Worm (Caenorhabditis elegans) whole organism, L4 larva: ENCODE data around the gene T22B7.3.
A peak's percentile ranks its signal among the peaks of the same experiment; 100 is the strongest.

Experiments used
- F10B5.3 ChIP-seq: sonication (generic microtip); optimal IDR thresholded peaks from 2 replicates; lab custom pipeline; 2016; ENCODE audit warnings: mild to moderate bottlenecking, missing genetic modification characterization, missing compliant biosample characterization
- R02D3.7 ChIP-seq: fragments of 150-350 bp; sonication (generic microtip); optimal IDR thresholded peaks from 3 replicates; lab custom pipeline; 2014; ENCODE audit warnings: missing biosample characterization, missing genetic modification characterization
- T20F7.1 ChIP-seq: fragments of 200-800 bp; sonication (Bioruptor generic); optimal IDR thresholded peaks from 2 replicates; lab custom pipeline; 2018; ENCODE audit warnings: mild to moderate bottlenecking, missing genetic modification characterization, missing compliant biosample characterization
- T26A8.4 ChIP-seq: fragments of 200-800 bp; sonication (Bioruptor generic); IDR thresholded peaks from 2 replicates; pipeline ENCODE4 v1.3.6; 2022; ENCODE audit warnings: missing genetic modification characterization, missing compliant biosample characterization
- Y5F2A.4 ChIP-seq: fragments of 200-800 bp; sonication (Bioruptor generic); optimal IDR thresholded peaks from 2 replicates; lab custom pipeline; 2018; ENCODE audit warnings: mild to moderate bottlenecking, missing genetic modification characterization, missing compliant biosample characterization
- ZK337.2 ChIP-seq: fragments of 200-800 bp; sonication (Bioruptor generic); IDR thresholded peaks from 2 replicates; pipeline ENCODE4 v1.3.6; 2022; ENCODE audit warnings: missing genetic modification reagents, missing genetic modification characterization, missing compliant biosample characterization
- ZK546.5 ChIP-seq, 2 experiments: sonication (generic microtip); optimal IDR thresholded peaks; 2 replicates each; lab custom pipeline; 2017; ENCODE audit warnings: missing biosample characterization in 2 of 2, missing genetic modification characterization in 2 of 2
- ces-1 ChIP-seq: fragments of 150-350 bp; sonication (generic microtip); optimal IDR thresholded peaks from 4 replicates; lab custom pipeline; 2014; ENCODE audit warnings: missing biosample characterization, missing genetic modification reagents, missing genetic modification characterization
- daf-16 ChIP-seq, 3 experiments: sonication (generic microtip); optimal IDR thresholded peaks; 2 replicates each; lab custom pipeline; 2016 to 2017; ENCODE audit warnings: missing genetic modification characterization in 3 of 3, missing genetic modification reagents in 3 of 3, mild to moderate bottlenecking in 2 of 3, missing compliant biosample characterization in 2 of 3, missing biosample characterization in 1 of 3, moderate library complexity in 1 of 3
- daf-19 ChIP-seq: fragments of 200-800 bp; sonication (Bioruptor generic); conservative IDR thresholded peaks from 2 replicates; pipeline ENCODE4 v1.3.6; 2022; ENCODE audit warnings: missing genetic modification characterization, missing compliant biosample characterization
- daf-8 ChIP-seq: fragments of 200-800 bp; sonication (Bioruptor generic); IDR thresholded peaks from 2 replicates; pipeline ENCODE4 v1.3.6; 2022; ENCODE audit warnings: missing genetic modification characterization, missing compliant biosample characterization
- dmd-6 ChIP-seq: fragments of 200-800 bp; sonication (Bioruptor generic); IDR thresholded peaks from 2 replicates; pipeline ENCODE4 v1.3.6; 2022; ENCODE audit warnings: missing genetic modification reagents, missing genetic modification characterization, missing compliant biosample characterization
- dmd-8 ChIP-seq: fragments of 200-800 bp; sonication (Bioruptor generic); IDR thresholded peaks from 2 replicates; pipeline ENCODE4 v1.3.6; 2022; ENCODE audit warnings: missing genetic modification characterization, missing compliant biosample characterization
- dmd-9 ChIP-seq: fragments of 200-800 bp; sonication (Bioruptor generic); IDR thresholded peaks from 2 replicates; pipeline ENCODE4 v1.3.6; 2022; ENCODE audit warnings: missing genetic modification reagents, missing genetic modification characterization, missing compliant biosample characterization
- fos-1 ChIP-seq: fragments of 150-350 bp; optimal IDR thresholded peaks from 2 replicates; lab custom pipeline; 2014; ENCODE audit warnings: missing biosample characterization, missing genetic modification characterization
- gei-8 ChIP-seq: fragments of 200-800 bp; sonication (Bioruptor generic); optimal IDR thresholded peaks from 2 replicates; lab custom pipeline; 2018; ENCODE audit warnings: mild to moderate bottlenecking, missing genetic modification characterization, missing compliant biosample characterization
- hif-1 ChIP-seq, 2 experiments: sonication (generic microtip); optimal IDR thresholded peaks; 2 replicates each; lab custom pipeline; 2016 to 2017; ENCODE audit warnings: missing compliant biosample characterization in 2 of 2, missing genetic modification characterization in 2 of 2, missing genetic modification reagents in 2 of 2, missing genotype in 2 of 2, mild to moderate bottlenecking in 1 of 2
- hlh-30 ChIP-seq: sonication (generic microtip); optimal IDR thresholded peaks from 2 replicates; lab custom pipeline; 2017; ENCODE audit warnings: antibody characterized with exemption, mild to moderate bottlenecking, missing genetic modification characterization, missing compliant biosample characterization; ENCODE audit not compliant: insufficient read depth
- hmg-1.1 ChIP-seq: fragments of 200-800 bp; sonication (Bioruptor generic); IDR thresholded peaks from 2 replicates; pipeline ENCODE4 v1.3.6; 2022; ENCODE audit warnings: missing genetic modification reagents, missing genetic modification characterization, missing compliant biosample characterization
- lim-7 ChIP-seq: fragments of 200-800 bp; sonication (Bioruptor generic); IDR thresholded peaks from 2 replicates; pipeline ENCODE4 v1.3.6; 2022; ENCODE audit warnings: missing genetic modification characterization, missing compliant biosample characterization
- lin-15B ChIP-seq: fragments of 150-350 bp; sonication (generic microtip); optimal IDR thresholded peaks from 3 replicates; lab custom pipeline; 2014; ENCODE audit warnings: missing biosample characterization, missing genetic modification characterization
- lin-39 ChIP-seq: fragments of 150-350 bp; optimal IDR thresholded peaks from 2 replicates; lab custom pipeline; 2014; ENCODE audit warnings: missing biosample characterization, missing genetic modification reagents, missing genetic modification characterization
- lsy-2 ChIP-seq, 2 experiments: fragments of 150-350 bp in 1 of 2; sonication (generic microtip) in 1 of 2; optimal IDR thresholded peaks; 2 replicates each; lab custom pipeline; 2014 to 2017; ENCODE audit warnings: missing biosample characterization in 2 of 2, missing genetic modification characterization in 2 of 2
- madf-5 ChIP-seq, 2 experiments: fragments of 200-800 bp; sonication (Bioruptor generic); IDR thresholded peaks; 2 replicates each; pipeline ENCODE4 v1.3.6; 2022; ENCODE audit warnings: missing compliant biosample characterization in 2 of 2, missing genetic modification characterization in 2 of 2
- mdl-1 ChIP-seq, 2 experiments: fragments of 150-350 bp in 1 of 2; sonication (generic microtip) in 1 of 2; optimal IDR thresholded peaks; 2 replicates each; lab custom pipeline; 2014 to 2017; ENCODE audit warnings: missing biosample characterization in 2 of 2, missing genetic modification characterization in 2 of 2
- mep-1 ChIP-seq: fragments of 150-350 bp; sonication (generic microtip); optimal IDR thresholded peaks from 3 replicates; lab custom pipeline; 2014; ENCODE audit warnings: missing biosample characterization, missing genetic modification characterization
- mes-2 ChIP-seq: sonication (generic microtip); optimal IDR thresholded peaks from 2 replicates; lab custom pipeline; 2016; ENCODE audit warnings: missing genotype, mild to moderate bottlenecking, missing genetic modification characterization, missing compliant biosample characterization; ENCODE audit not compliant: poor library complexity, severe bottlenecking
- mxl-2 ChIP-seq: fragments of 200-800 bp; sonication (Bioruptor generic); conservative IDR thresholded peaks from 2 replicates; pipeline ENCODE4 v1.3.6; 2022; ENCODE audit warnings: missing genetic modification reagents, missing genetic modification characterization, missing compliant biosample characterization
- mxl-3 ChIP-seq: fragments of 200-800 bp; sonication (Bioruptor generic); optimal IDR thresholded peaks from 2 replicates; lab custom pipeline; 2018; ENCODE audit warnings: mild to moderate bottlenecking, missing genetic modification characterization, missing compliant biosample characterization
- nhr-237 ChIP-seq: sonication (generic microtip); optimal IDR thresholded peaks from 2 replicates; lab custom pipeline; 2017; ENCODE audit warnings: missing biosample characterization, missing genetic modification characterization
- nhr-41 ChIP-seq: fragments of 200-800 bp; sonication (Bioruptor generic); IDR thresholded peaks from 2 replicates; pipeline ENCODE4 v1.3.6; 2022; ENCODE audit warnings: missing genetic modification reagents, missing genetic modification characterization, missing compliant biosample characterization
- nhr-42 ChIP-seq: fragments of 200-800 bp; sonication (Bioruptor generic); IDR thresholded peaks from 2 replicates; pipeline ENCODE4 v1.3.6; 2022; ENCODE audit warnings: missing genetic modification characterization, missing compliant biosample characterization
- nhr-48 ChIP-seq: sonication (generic microtip); optimal IDR thresholded peaks from 2 replicates; lab custom pipeline; 2016; ENCODE audit warnings: mild to moderate bottlenecking, missing genetic modification characterization, missing compliant biosample characterization
- nhr-6 ChIP-seq: fragments of 150-350 bp; optimal IDR thresholded peaks from 2 replicates; lab custom pipeline; 2014; ENCODE audit warnings: missing biosample characterization, missing genetic modification characterization
- pha-4 ChIP-seq, 2 experiments: fragments of 150-350 bp in 1 of 2; fragments of 200-800 bp in 1 of 2; sonication (Bioruptor generic) in 1 of 2; IDR thresholded peaks in 1 of 2; optimal IDR thresholded peaks in 1 of 2; 2 replicates each; pipeline versions ENCODE4 v1.3.6 to Lab custom; 2014 to 2022; ENCODE audit warnings: missing genetic modification characterization in 2 of 2, missing genetic modification reagents in 2 of 2, missing biosample characterization in 1 of 2, missing compliant biosample characterization in 1 of 2
- php-3 ChIP-seq: fragments of 200-800 bp; sonication (Bioruptor generic); IDR thresholded peaks from 2 replicates; pipeline ENCODE4 v1.3.6; 2022; ENCODE audit warnings: missing genetic modification reagents, missing genetic modification characterization, missing compliant biosample characterization
- pqm-1 ChIP-seq: sonication (generic microtip); optimal IDR thresholded peaks from 2 replicates; lab custom pipeline; 2017; ENCODE audit warnings: missing biosample characterization, missing genetic modification characterization
- set-16 ChIP-seq: fragments of 200-800 bp; sonication (Bioruptor generic); IDR thresholded peaks from 2 replicates; pipeline ENCODE4 v1.3.6; 2022; ENCODE audit warnings: missing genetic modification reagents, missing genetic modification characterization, missing compliant biosample characterization
- skn-1 ChIP-seq: fragments of 150-350 bp; optimal IDR thresholded peaks from 2 replicates; lab custom pipeline; 2014; ENCODE audit warnings: missing biosample characterization, missing genetic modification characterization
- snpc-1.2 ChIP-seq: fragments of 200-800 bp; sonication (Bioruptor generic); IDR thresholded peaks from 2 replicates; pipeline ENCODE4 v1.3.6; 2022; ENCODE audit warnings: missing genetic modification reagents, missing genetic modification characterization, missing compliant biosample characterization
- tra-1 ChIP-seq: fragments of 200-800 bp; sonication (Bioruptor generic); IDR thresholded peaks from 2 replicates; pipeline ENCODE4 v1.3.6; 2022; ENCODE audit warnings: missing genetic modification reagents, missing genetic modification characterization, missing compliant biosample characterization
- unc-130 ChIP-seq: sonication (generic microtip); optimal IDR thresholded peaks from 2 replicates; lab custom pipeline; 2016; ENCODE audit warnings: missing genetic modification reagents, missing genetic modification characterization, missing compliant biosample characterization
- unc-62 ChIP-seq, 3 experiments: fragments of 150-350 bp in 1 of 3; sonication (generic microtip); optimal IDR thresholded peaks in 2 of 3; peaks in 1 of 3; 1 replicate in 1 of 3; 2 replicates in 2 of 3; lab custom pipeline; 2014 to 2017; ENCODE audit warnings: missing biosample characterization in 3 of 3, missing genetic modification characterization in 3 of 3, missing genetic modification reagents in 3 of 3, missing genotype in 1 of 3
- vab-7 ChIP-seq: fragments of 200-800 bp; sonication (Bioruptor generic); IDR thresholded peaks from 2 replicates; pipeline ENCODE4 v1.3.6; 2022; ENCODE audit warnings: missing genetic modification reagents, missing genetic modification characterization, missing compliant biosample characterization
- zag-1 ChIP-seq: fragments of 150-350 bp; optimal IDR thresholded peaks from 2 replicates; lab custom pipeline; 2014; ENCODE audit warnings: missing biosample characterization, missing genetic modification characterization
- zfp-2 ChIP-seq: sonication (generic microtip); optimal IDR thresholded peaks from 2 replicates; lab custom pipeline; 2016; ENCODE audit warnings: mild to moderate bottlenecking, missing genetic modification characterization, missing compliant biosample characterization
- zfp-3 ChIP-seq: fragments of 200-800 bp; sonication (Bioruptor generic); conservative IDR thresholded peaks from 2 replicates; pipeline ENCODE4 v1.3.6; 2022; ENCODE audit warnings: missing genetic modification reagents, missing genetic modification characterization, missing compliant biosample characterization
- zip-11 ChIP-seq: fragments of 200-800 bp; sonication (Bioruptor generic); IDR thresholded peaks from 2 replicates; pipeline ENCODE4 v1.3.6; 2022; ENCODE audit warnings: missing genetic modification characterization, missing compliant biosample characterization

The T22B7.3 gene

DNA sequence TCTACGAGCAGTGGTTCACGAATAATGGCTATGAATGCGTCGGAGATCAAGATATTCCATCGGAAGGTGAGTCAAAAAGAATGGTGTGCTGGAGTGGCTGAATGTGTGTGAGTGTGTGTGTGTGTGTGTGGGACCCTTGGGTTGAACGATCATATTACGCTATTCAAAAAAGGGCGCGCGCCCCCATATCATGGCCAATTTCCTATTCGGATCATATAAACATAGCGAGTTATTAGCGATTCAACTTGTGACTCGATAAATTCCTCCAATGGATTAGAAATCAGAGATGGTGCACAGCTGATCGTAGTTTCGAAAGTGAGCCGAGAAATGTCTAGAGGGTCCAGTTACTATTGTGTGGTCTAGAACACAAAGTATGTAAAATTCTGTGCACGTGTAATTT is 711 bp downstream of the T22B7.3 start, which contains the start of gene srv-7:
Gene srv-7, minus strand, starts transcription at position 101 of the 400 bp plus-strand sequence.
- TF ChIP-seq ZK546.5 (tag; optimal IDR thresholded peaks at IDR 0.05; lab: Kevin White, UChicago) (no peak), lsy-2 (tag; optimal IDR thresholded peaks at IDR 0.05; lab: Kevin White, UChicago) (no peak), skn-1 (no peak), ces-1 (GFP tag; lab: Kevin White, UChicago) (no peak), nhr-48 (tag; lab: Kevin White, UChicago) (no peak), mep-1 (tag; lab: Kevin White, UChicago) (no peak), Y5F2A.4 (no peak), unc-130 (GFP tag; lab: Kevin White, UChicago) (no peak), mxl-3 (GFP tag; lab: Kevin White, UChicago) (no peak), lin-15B (tag; lab: Kevin White, UChicago) (no peak), pha-4 (GFP tag; IDR thresholded peaks at IDR 0.05; lab: Robert Waterston, UW) (no peak), pha-4 (tag; optimal IDR thresholded peaks at IDR 0.05; lab: Kevin White, UChicago) (no peak), nhr-41 (GFP tag; lab: Robert Waterston, UW) (no peak), daf-8 (GFP tag; lab: Robert Waterston, UW) (no peak), lin-39 (no peak), mdl-1 (tag; optimal IDR thresholded peaks at IDR 0.05; lab: Kevin White, UChicago) (no peak), dmd-9 (GFP tag; lab: Robert Waterston, UW) (no peak), zag-1 (tag; lab: Kevin White, UChicago) (no peak)
- TF ChIP-seq, all 104 proteins: peak for 0

DNA sequence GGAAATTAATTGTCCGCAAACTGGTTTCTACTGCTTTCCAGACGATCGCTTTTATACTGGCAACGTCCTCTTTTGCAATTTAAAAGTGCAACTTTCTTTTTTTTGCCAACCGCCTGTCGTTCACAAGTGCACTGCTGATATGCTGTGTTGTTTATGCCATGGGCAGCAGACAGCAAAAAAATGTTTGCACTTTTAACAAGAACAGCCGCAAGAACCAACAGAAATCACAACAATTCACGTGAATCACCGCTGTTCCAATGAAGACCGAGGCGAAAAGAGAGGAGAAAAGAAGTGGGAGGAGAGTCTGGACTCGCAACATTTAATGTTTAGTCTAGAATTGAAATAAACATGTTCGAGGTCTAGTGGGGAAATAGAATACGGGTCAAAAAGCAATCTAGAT is 6.6 kb downstream of the T22B7.3 start, which contains the start of gene T22B7.7:
Gene T22B7.7, minus strand, starts transcription at position 262 of the 400 bp plus-strand sequence.
- TF ChIP-seq nhr-237 (tag; lab: Kevin White, UChicago) (no peak), pqm-1 (tag; lab: Kevin White, UChicago) (peak; percentile 42), daf-19 (no peak), daf-16 (GFP tag; optimal IDR thresholded peaks at IDR 0.05; lab: Kevin White, UChicago) (peak in 1 of 2 experiments; percentile 97), daf-16 (tag; optimal IDR thresholded peaks at IDR 0.05; lab: Kevin White, UChicago) (peak; percentile 83), R02D3.7 (no peak), hif-1 (tag; optimal IDR thresholded peaks at IDR 0.05; lab: Kevin White, UChicago) (peak in 1 of 2 experiments; percentile 57), hmg-1.1 (GFP tag; lab: Robert Waterston, UW) (peak; percentile 35; the same call in 1 of the 2 replicates), F10B5.3 (no peak), zfp-3 (GFP tag; lab: Robert Waterston, UW) (no peak), gei-8 (GFP tag; lab: Kevin White, UChicago) (peak; percentile 43), nhr-42 (GFP tag; lab: Robert Waterston, UW) (no peak), dmd-6 (GFP tag; lab: Robert Waterston, UW) (peak; percentile 96), mxl-2 (GFP tag; lab: Robert Waterston, UW) (peak; percentile 92), dmd-8 (no peak), T20F7.1 (GFP tag; lab: Kevin White, UChicago) (no peak), mes-2 (tag; lab: Kevin White, UChicago) (no peak), ZK337.2 (GFP tag; lab: Robert Waterston, UW) (no peak), php-3 (GFP tag; lab: Robert Waterston, UW) (no peak), zfp-2 (tag; lab: Kevin White, UChicago) (no peak), lim-7 (GFP tag; lab: Robert Waterston, UW) (no peak), lin-15B (tag; lab: Kevin White, UChicago) (no peak), tra-1 (GFP tag; lab: Robert Waterston, UW) (no peak), zip-11 (GFP tag; lab: Robert Waterston, UW) (no peak), madf-5 (GFP tag; IDR thresholded peaks at IDR 0.05; lab: Robert Waterston, UW) (no peak), unc-130 (GFP tag; lab: Kevin White, UChicago) (no peak), hlh-30 (tag; lab: Kevin White, UChicago) (peak; percentile 80), unc-62 (GFP tag; optimal IDR thresholded peaks at IDR 0.05 in 1 of 2; lab: Kevin White, UChicago) (no peak), unc-62 (tag; optimal IDR thresholded peaks at IDR 0.05; lab: Kevin White, UChicago) (no peak), vab-7 (GFP tag; lab: Robert Waterston, UW) (no peak), snpc-1.2 (GFP tag; lab: Robert Waterston, UW) (no peak), T26A8.4 (GFP tag; lab: Robert Waterston, UW) (no peak), fos-1 (tag; lab: Kevin White, UChicago) (no peak), lsy-2 (tag; optimal IDR thresholded peaks at IDR 0.05; lab: Kevin White, UChicago) (no peak), set-16 (GFP tag; lab: Robert Waterston, UW) (no peak), nhr-6 (tag; lab: Kevin White, UChicago) (no peak)
